Fruit fly (Drosophila melanogaster) whole organism, embryonic: ENCODE results near the gene CG16775.

Experiments
- Adf1 ChIP-seq: fragments of 200-800 bp; sonication (Bioruptor generic); IDR thresholded peaks from 2 replicates; pipeline ENCODE4 v1.3.6; 2022; ENCODE audit warnings: missing biosample characterization, missing genetic modification characterization
- Atf-2 ChIP-seq: fragments of 200-800 bp; sonication (Bioruptor generic); optimal IDR thresholded peaks from 2 replicates; lab custom pipeline; 2016; ENCODE audit warnings: missing biosample characterization, missing genetic modification characterization
- CG10274 ChIP-seq: fragments of 200-800 bp; sonication (Bioruptor generic); optimal IDR thresholded peaks from 3 replicates; lab custom pipeline; 2017; ENCODE audit warnings: missing biosample characterization, mild to moderate bottlenecking, missing genetic modification characterization
- CG10462 ChIP-seq: fragments of 200-800 bp; sonication (Bioruptor generic); optimal IDR thresholded peaks from 2 replicates; lab custom pipeline; 2016; ENCODE audit warnings: missing biosample characterization, missing genetic modification characterization
- CG10565 ChIP-seq: fragments of 200-800 bp; sonication (Bioruptor generic); optimal IDR thresholded peaks from 3 replicates; lab custom pipeline; 2016; ENCODE audit warnings: missing biosample characterization, mild to moderate bottlenecking, missing genetic modification characterization
- CG11560 ChIP-seq: fragments of 200-800 bp; sonication (Bioruptor generic); IDR thresholded peaks from 3 replicates; pipeline ENCODE4 v1.3.6; 2022; ENCODE audit warnings: missing biosample characterization, missing genetic modification characterization
- CG12236 ChIP-seq: fragments of 200-800 bp; sonication (Bioruptor generic); optimal IDR thresholded peaks from 2 replicates; lab custom pipeline; 2016; ENCODE audit warnings: missing biosample characterization, missing genetic modification characterization
- CG15269 ChIP-seq: fragments of 200-800 bp; sonication (Bioruptor generic); optimal IDR thresholded peaks from 2 replicates; lab custom pipeline; 2018; ENCODE audit warnings: missing biosample characterization, mild to moderate bottlenecking, missing genetic modification characterization, moderate library complexity
- CG18764 ChIP-seq: fragments of 200-800 bp; sonication (Bioruptor generic); optimal IDR thresholded peaks from 3 replicates; lab custom pipeline; 2016; ENCODE audit warnings: missing biosample characterization, missing genetic modification characterization
- CG2202 ChIP-seq: fragments of 200-800 bp; sonication (Bioruptor generic); optimal IDR thresholded peaks from 2 replicates; lab custom pipeline; 2018; ENCODE audit warnings: missing biosample characterization, mild to moderate bottlenecking, missing genetic modification characterization
- CG30403 ChIP-seq: fragments of 200-800 bp; sonication (Bioruptor generic); optimal IDR thresholded peaks from 3 replicates; lab custom pipeline; 2016; ENCODE audit warnings: missing biosample characterization, missing genetic modification characterization
- CG43689 ChIP-seq: fragments of 200-800 bp; sonication (Bioruptor generic); IDR thresholded peaks from 2 replicates; pipeline ENCODE4 v1.3.6; 2022; ENCODE audit warnings: missing biosample characterization, missing genetic modification characterization
- CG4404 ChIP-seq: fragments of 200-800 bp; sonication (Bioruptor generic); IDR thresholded peaks from 2 replicates; pipeline ENCODE4 v1.3.6; 2022; ENCODE audit warnings: missing biosample characterization, missing genetic modification characterization
- CG4617 ChIP-seq: fragments of 200-800 bp; sonication (Bioruptor generic); optimal IDR thresholded peaks from 3 replicates; lab custom pipeline; 2016; ENCODE audit warnings: missing biosample characterization, missing genetic modification characterization, borderline replicate concordance
- CG4820 ChIP-seq: fragments of 200-800 bp; sonication (Bioruptor generic); optimal IDR thresholded peaks from 3 replicates; lab custom pipeline; 2016; ENCODE audit warnings: missing biosample characterization, missing genetic modification characterization
- CG6791 ChIP-seq: fragments of 200-800 bp; sonication (Bioruptor generic); IDR thresholded peaks from 3 replicates; pipeline ENCODE4 v1.3.6; 2022; ENCODE audit warnings: missing biosample characterization, missing genetic modification characterization; ENCODE audit not compliant: partially characterized antibody
- CG7839 ChIP-seq: fragments of 200-800 bp; sonication (Bioruptor generic); optimal IDR thresholded peaks from 3 replicates; lab custom pipeline; 2018; ENCODE audit warnings: missing biosample characterization, mild to moderate bottlenecking, missing genetic modification characterization, moderate library complexity
- CG7963 ChIP-seq: fragments of 200-800 bp; sonication (Bioruptor generic); IDR thresholded peaks from 3 replicates; pipeline ENCODE4 v1.3.6; 2022; ENCODE audit warnings: missing biosample characterization, missing genetic modification characterization; ENCODE audit not compliant: partially characterized antibody
- CG8089 ChIP-seq: fragments of 200-800 bp; sonication (Bioruptor generic); optimal IDR thresholded peaks from 3 replicates; lab custom pipeline; 2016; ENCODE audit warnings: missing biosample characterization, missing genetic modification characterization
- CG9609 ChIP-seq: fragments of 200-800 bp; sonication (Bioruptor generic); optimal IDR thresholded peaks from 3 replicates; lab custom pipeline; 2016; ENCODE audit warnings: missing biosample characterization, missing genetic modification characterization
- CG9797 ChIP-seq: fragments of 200-800 bp; sonication (Bioruptor generic); optimal IDR thresholded peaks from 3 replicates; lab custom pipeline; 2018; ENCODE audit warnings: missing biosample characterization, mild to moderate bottlenecking, missing genetic modification characterization
- D19A ChIP-seq: fragments of 200-800 bp; optimal IDR thresholded peaks from 3 replicates; lab custom pipeline; 2019; ENCODE audit warnings: missing biosample characterization, mild to moderate bottlenecking, missing genetic modification characterization, moderate library complexity
- Dek ChIP-seq: fragments of 200-800 bp; sonication (Bioruptor generic); optimal IDR thresholded peaks from 3 replicates; lab custom pipeline; 2019; ENCODE audit warnings: missing biosample characterization, mild to moderate bottlenecking, missing genetic modification characterization, moderate library complexity
- Dfd ChIP-seq, 2 experiments: fragments of >200 bp; optimal IDR thresholded peaks; 2 replicates each; lab custom pipeline; 2017; ENCODE audit warnings: missing biosample characterization in 2 of 2, missing genetic modification characterization in 2 of 2
- Doc3 ChIP-seq: fragments of 200-800 bp; sonication (Bioruptor generic); IDR thresholded peaks from 3 replicates; pipeline ENCODE4 v1.3.6; 2022; ENCODE audit warnings: missing biosample characterization, missing genetic modification characterization; ENCODE audit not compliant: partially characterized antibody
- Dref ChIP-seq: fragments of 200-800 bp; sonication (Bioruptor generic); IDR thresholded peaks from 2 replicates; pipeline ENCODE4 v1.3.6; 2022; ENCODE audit warnings: missing biosample characterization, missing genetic modification characterization
- Fer1 ChIP-seq: fragments of 200-800 bp; sonication (Bioruptor generic); optimal IDR thresholded peaks from 2 replicates; lab custom pipeline; 2017; ENCODE audit warnings: missing biosample characterization, mild to moderate bottlenecking, missing genetic modification characterization
- Hey ChIP-seq: fragments of 200-800 bp; sonication (Bioruptor generic); optimal IDR thresholded peaks from 3 replicates; lab custom pipeline; 2018; ENCODE audit warnings: missing biosample characterization, mild to moderate bottlenecking, missing genetic modification characterization
- Hr39 ChIP-seq: fragments of >200 bp; optimal IDR thresholded peaks from 2 replicates; lab custom pipeline; 2017
- Jarid2 ChIP-seq: fragments of 200-800 bp; sonication (Bioruptor generic); optimal IDR thresholded peaks from 3 replicates; lab custom pipeline; 2017; ENCODE audit warnings: mild to moderate bottlenecking, missing biosample characterization, missing genetic modification reagents, missing genetic modification characterization
- Lhr ChIP-seq: fragments of 200-800 bp; sonication (Bioruptor generic); optimal IDR thresholded peaks from 3 replicates; lab custom pipeline; 2017; ENCODE audit warnings: mild to moderate bottlenecking, missing biosample characterization, missing genetic modification reagents, missing genetic modification characterization
- NK7.1 ChIP-seq: fragments of 200-800 bp; sonication (Bioruptor generic); optimal IDR thresholded peaks from 3 replicates; lab custom pipeline; 2016; ENCODE audit warnings: missing biosample characterization, missing genetic modification characterization
- Nf-YA ChIP-seq: fragments of 200-800 bp; sonication (Bioruptor generic); IDR thresholded peaks from 2 replicates; pipeline ENCODE4 v1.3.6; 2022; ENCODE audit warnings: missing biosample characterization, missing genetic modification characterization
- Nf-YC ChIP-seq: fragments of 200-800 bp; optimal IDR thresholded peaks from 3 replicates; lab custom pipeline; 2019; ENCODE audit warnings: missing biosample characterization, mild to moderate bottlenecking, missing genetic modification characterization, moderate library complexity
- Poxn ChIP-seq: fragments of 200-800 bp; sonication (Bioruptor generic); IDR thresholded peaks from 2 replicates; pipeline ENCODE4 v1.3.6; 2022; ENCODE audit warnings: missing biosample characterization, missing genetic modification characterization
- Ptx1 ChIP-seq: fragments of 200-800 bp; sonication (Bioruptor generic); IDR thresholded peaks from 2 replicates; pipeline ENCODE4 v1.3.6; 2022; ENCODE audit warnings: missing biosample characterization, missing genetic modification characterization
- Sin3A ChIP-seq: fragments of >200 bp; optimal IDR thresholded peaks from 2 replicates; lab custom pipeline; 2018
- Six4 ChIP-seq: fragments of 200-800 bp; sonication (Bioruptor generic); optimal IDR thresholded peaks from 2 replicates; lab custom pipeline; 2016; ENCODE audit warnings: missing biosample characterization, missing genetic modification characterization
- Spps ChIP-seq: fragments of 200-800 bp; sonication (Bioruptor generic); optimal IDR thresholded peaks from 2 replicates; lab custom pipeline; 2018; ENCODE audit warnings: missing biosample characterization, mild to moderate bottlenecking, missing genetic modification characterization
- az2 ChIP-seq: fragments of 200-800 bp; sonication (Bioruptor generic); optimal IDR thresholded peaks from 3 replicates; lab custom pipeline; 2016; ENCODE audit warnings: missing biosample characterization, missing genetic modification characterization
- cad ChIP-seq: fragments of >200 bp; optimal IDR thresholded peaks from 2 replicates; lab custom pipeline; 2017; ENCODE audit warnings: missing biosample characterization, missing genetic modification characterization
- crol ChIP-seq: fragments of 200-800 bp; sonication (Bioruptor generic); IDR thresholded peaks from 2 replicates; pipeline ENCODE4 v1.3.6; 2022; ENCODE audit warnings: missing biosample characterization, missing genetic modification characterization
- dysf ChIP-seq: fragments of 200-800 bp; sonication (Bioruptor generic); IDR thresholded peaks from 3 replicates; pipeline ENCODE4 v1.3.6; 2022; ENCODE audit warnings: missing biosample characterization, missing genetic modification characterization
- fd3F ChIP-seq: fragments of 200-800 bp; sonication (Bioruptor generic); optimal IDR thresholded peaks from 2 replicates; lab custom pipeline; 2018; ENCODE audit warnings: missing biosample characterization, mild to moderate bottlenecking, missing genetic modification characterization, moderate library complexity
- gce ChIP-seq: fragments of 200-800 bp; sonication (Bioruptor generic); IDR thresholded peaks from 3 replicates; pipeline ENCODE4 v1.3.6; 2022; ENCODE audit warnings: missing biosample characterization, missing genetic modification characterization
- phol ChIP-seq: fragments of 200-800 bp; sonication (Bioruptor generic); optimal IDR thresholded peaks from 3 replicates; lab custom pipeline; 2018; ENCODE audit warnings: missing biosample characterization, mild to moderate bottlenecking, missing genetic modification characterization, moderate library complexity
- pum ChIP-seq: fragments of 200-800 bp; sonication (Bioruptor generic); optimal IDR thresholded peaks from 2 replicates; lab custom pipeline; 2016; ENCODE audit warnings: missing biosample characterization, missing genetic modification characterization
- ranshi ChIP-seq: fragments of 200-800 bp; sonication (Bioruptor generic); IDR thresholded peaks from 2 replicates; pipeline ENCODE4 v1.3.6; 2022; ENCODE audit warnings: missing biosample characterization, missing genetic modification characterization
- rib ChIP-seq: fragments of 200-800 bp; sonication (Bioruptor generic); IDR thresholded peaks from 2 replicates; pipeline ENCODE4 v1.3.6; 2022; ENCODE audit warnings: missing biosample characterization, missing genetic modification characterization
- row ChIP-seq: fragments of 200-800 bp; sonication (Bioruptor generic); IDR thresholded peaks from 3 replicates; pipeline ENCODE4 v1.3.6; 2022; ENCODE audit warnings: missing biosample characterization, missing genetic modification characterization
- toy ChIP-seq: fragments of 200-800 bp; sonication (Bioruptor generic); IDR thresholded peaks from 2 replicates; pipeline ENCODE4 v1.3.6; 2022; ENCODE audit warnings: missing biosample characterization, missing genetic modification characterization
- zen ChIP-seq: fragments of 200-800 bp; sonication (Bioruptor generic); optimal IDR thresholded peaks from 3 replicates; lab custom pipeline; 2018; ENCODE audit warnings: missing biosample characterization, mild to moderate bottlenecking, missing genetic modification characterization, moderate library complexity

The CG16775 gene

dm6 chr3L:17907609-17908160 lies 21.2 kb upstream of the CG16775 start, which contains the start of the genes Prestin and Wdr92 (continued):
- TF ChIP-seq Dfd (GFP tag; optimal IDR thresholded peaks at IDR 0.05; lab: Kevin White, UChicago) (no peak), Fer1 (peak; percentile 72), gce (GFP tag; lab: Robert Waterston, UW) (no peak; the same call in 2 of the 3 replicates), fd3F (GFP tag; lab: Kevin White, UChicago) (no peak), CG8089 (GFP tag; lab: Kevin White, UChicago) (no peak), CG4404 (GFP tag; lab: Robert Waterston, UW) (no peak), CG15269 (tag; lab: Kevin White, UChicago) (peak; percentile 50), Jarid2 (GFP tag; lab: Kevin White, UChicago) (peak; percentile 97), rib (GFP tag; lab: Robert Waterston, UW) (0 out of 2 replicates have a peak, but pooled peaks have one; percentile 18), NK7.1 (GFP tag; lab: Kevin White, UChicago) (no peak), CG7839 (tag; lab: Kevin White, UChicago) (peak; percentile 9), dysf (GFP tag; lab: Robert Waterston, UW) (no peak; the same call in 2 of the 3 replicates), toy (GFP tag; lab: Robert Waterston, UW) (no peak), Lhr (peak; percentile 44), zen (tag; lab: Kevin White, UChicago) (no peak), CG18764 (GFP tag; lab: Kevin White, UChicago) (no peak), CG9609 (no peak), CG10565 (GFP tag; lab: Kevin White, UChicago) (no peak), Atf-2 (GFP tag; lab: Kevin White, UChicago) (no peak), CG10462 (GFP tag; lab: Kevin White, UChicago) (no peak), Six4 (GFP tag; lab: Kevin White, UChicago) (no peak), Poxn (GFP tag; lab: Robert Waterston, UW) (no peak), CG4617 (no peak), CG10274 (no peak), Doc3 (peak; percentile 89), cad (GFP tag; lab: Kevin White, UChicago) (no peak), ranshi (GFP tag; lab: Robert Waterston, UW) (no peak; the same call in 1 of the 2 replicates), Dek (tag; lab: Kevin White, UChicago) (peak; percentile 35), pum (no peak), Nf-YA (GFP tag; lab: Robert Waterston, UW) (no peak; the same call in 1 of the 2 replicates), crol (GFP tag; lab: Robert Waterston, UW) (no peak), Hey (no peak), Ptx1 (GFP tag; lab: Robert Waterston, UW) (no peak), CG6791 (peak; percentile 73; the same call in 2 of the 3 replicates), CG9797 (GFP tag; lab: Kevin White, UChicago) (peak; percentile 66), Nf-YC (tag; lab: Kevin White, UChicago) (peak; percentile 60), Dref (GFP tag; lab: Robert Waterston, UW) (no peak), row (GFP tag; lab: Robert Waterston, UW) (peak; percentile 72), CG43689 (GFP tag; lab: Robert Waterston, UW) (no peak), Spps (tag; lab: Kevin White, UChicago) (no peak), CG30403 (no peak), az2 (GFP tag; lab: Kevin White, UChicago) (no peak), Adf1 (peak; percentile 51; the same call in 1 of the 2 replicates), CG12236 (GFP tag; lab: Kevin White, UChicago) (no peak), CG2202 (no peak), CG7963 (GFP tag; lab: Robert Waterston, UW) (peak; percentile 62; the same call in 2 of the 3 replicates), CG4820 (GFP tag; lab: Kevin White, UChicago) (no peak), D19A (tag; lab: Kevin White, UChicago) (peak; percentile 13), phol (peak; percentile 45), Hr39 (lab: Kevin White, UChicago) (no peak), Sin3A (lab: Kevin White, UChicago) (peak; percentile 37), CG11560 (tag; lab: Robert Waterston, UW) (no peak)
